Worm (Caenorhabditis elegans) whole organism, L4/young adult: ENCODE results near the gene ZK673.2.

Experiments used
- dao-5 ChIP-seq: sonication (generic microtip); optimal IDR thresholded peaks from 2 replicates; lab custom pipeline; 2016; ENCODE audit warnings: missing genotype, missing genetic modification characterization, moderate library complexity, missing compliant biosample characterization
- him-1 ChIP-seq: sonication (generic microtip); optimal IDR thresholded peaks from 2 replicates; lab custom pipeline; 2016; ENCODE audit warnings: missing genotype, missing genetic modification reagents, missing genetic modification characterization, missing compliant biosample characterization

DNA sequence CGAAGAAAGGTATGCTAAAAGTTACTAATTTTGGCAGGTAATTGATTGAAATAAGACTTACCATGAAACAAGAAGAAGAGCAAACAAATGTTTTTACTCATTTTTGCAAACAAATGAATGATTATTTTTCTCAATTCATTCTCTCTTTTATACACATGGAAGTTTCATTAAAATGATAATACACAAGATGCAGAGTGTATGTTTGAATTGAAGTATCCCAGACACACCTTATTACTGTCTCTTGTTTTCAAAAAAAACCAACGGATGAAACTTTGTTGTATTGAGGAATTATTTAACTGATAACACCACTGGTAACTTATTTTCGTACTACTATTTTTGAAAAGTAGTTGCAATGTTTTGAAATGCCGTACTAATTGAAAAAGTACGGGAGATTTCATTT is 31.3 kb downstream of the ZK673.2 start, which contains the start of gene clec-59:
- TF ChIP-seq him-1, result no peak
- TF ChIP-seq dao-5 (tag; lab: Kevin White, UChicago), result no peak
